Comparison of ENCODE assay signal across 5 worm cellular contexts in the genomic region with DNA sequence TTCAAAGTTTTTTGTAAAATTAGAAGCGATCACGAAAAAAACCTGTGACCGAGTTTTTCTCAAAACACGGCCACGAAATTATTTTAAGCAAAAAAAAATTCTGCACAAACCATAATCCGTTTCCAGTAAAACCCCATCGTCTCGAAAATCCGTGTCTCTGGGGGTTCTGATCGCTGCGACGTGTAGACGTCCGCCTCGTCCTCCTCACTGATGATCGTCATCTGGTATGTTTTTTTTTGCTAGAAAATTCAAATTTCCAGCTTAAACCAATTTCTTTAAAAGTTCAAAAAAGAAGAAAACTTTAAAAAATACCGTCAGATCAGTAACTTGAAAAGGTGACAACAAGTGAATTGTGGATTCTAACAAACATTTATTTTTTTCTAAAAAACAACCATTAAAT.
TF ChIP-seq lines count a peak whose summit lies in the region.

TSS of gene Y76A2B.4 (minus strand) at position 241 of the 400 bp plus-strand sequence.

TF ChIP-seq in whole organism, L1 larva, 84 proteins besides CTCF, POLR2A, EP300 and RAD21:
- TF ChIP-seq nhr-85 (tag; lab: Kevin White, UChicago), result no peak
- peak; percentile 61 for TF ChIP-seq ama-1 (optimal IDR thresholded peaks at IDR 0.05; lab: Kevin White, UChicago)

TF ChIP-seq in whole organism, L2 larva, 48 proteins besides CTCF, POLR2A, EP300 and RAD21:
- peak; percentile 9 for TF ChIP-seq ama-1 (optimal IDR thresholded peaks at IDR 0.05; lab: Kevin White, UChicago)
- peak in 1 of 2 experiments; percentile 36 for TF ChIP-seq lsy-2 (tag; optimal IDR thresholded peaks at IDR 0.05; lab: Kevin White, UChicago)
- TF ChIP-seq nhr-11 (tag; optimal IDR thresholded peaks at IDR 0.05; lab: Kevin White, UChicago), result no peak

TF ChIP-seq in whole organism, L3 larva, 47 proteins besides CTCF, POLR2A, EP300 and RAD21:
- TF ChIP-seq elt-3 (tag; optimal IDR thresholded peaks at IDR 0.05; lab: Kevin White, UChicago) (no peak), elt-1 (tag; optimal IDR thresholded peaks at IDR 0.05; lab: Kevin White, UChicago) (no peak), lin-39 (tag; optimal IDR thresholded peaks at IDR 0.05; lab: Kevin White, UChicago) (no peak), fkh-10 (GFP tag; optimal IDR thresholded peaks at IDR 0.05; lab: Kevin White, UChicago) (no peak), nhr-28 (tag; optimal IDR thresholded peaks at IDR 0.05; lab: Kevin White, UChicago) (no peak), nhr-43 (tag; optimal IDR thresholded peaks at IDR 0.05; lab: Kevin White, UChicago; ENCODE audit: poor library complexity, severe bottlenecking) (peak; percentile 19), R02D3.7 (tag; optimal IDR thresholded peaks at IDR 0.05; lab: Kevin White, UChicago) (no peak), mml-1 (tag; optimal IDR thresholded peaks at IDR 0.05; lab: Kevin White, UChicago) (no peak), daf-12 (tag; optimal IDR thresholded peaks at IDR 0.05; lab: Kevin White, UChicago) (no peak), nhr-25 (tag; optimal IDR thresholded peaks at IDR 0.05; lab: Kevin White, UChicago) (peak; percentile 42), lin-15B (tag; optimal IDR thresholded peaks at IDR 0.05; lab: Kevin White, UChicago) (no peak), jun-1 (tag; optimal IDR thresholded peaks at IDR 0.05; lab: Kevin White, UChicago) (no peak), nhr-11 (tag; optimal IDR thresholded peaks at IDR 0.05; lab: Kevin White, UChicago) (no peak), snpc-4 (tag; optimal IDR thresholded peaks at IDR 0.05; lab: Kevin White, UChicago) (no peak), zag-1 (tag; optimal IDR thresholded peaks at IDR 0.05; lab: Kevin White, UChicago) (no peak), nhr-76 (tag; optimal IDR thresholded peaks at IDR 0.05; lab: Kevin White, UChicago) (no peak), aly-2 (tag; optimal IDR thresholded peaks at IDR 0.05; lab: Kevin White, UChicago) (no peak), nhr-23 (tag; optimal IDR thresholded peaks at IDR 0.05; lab: Kevin White, UChicago) (no peak), ama-1 (optimal IDR thresholded peaks at IDR 0.05; lab: Kevin White, UChicago) (peak; percentile 78), lsy-12 (tag; optimal IDR thresholded peaks at IDR 0.05; lab: Kevin White, UChicago) (no peak), nhr-67 (tag; optimal IDR thresholded peaks at IDR 0.05; lab: Kevin White, UChicago) (no peak), sea-2 (GFP tag; optimal IDR thresholded peaks at IDR 0.05; lab: Kevin White, UChicago) (no peak), ztf-11 (tag; optimal IDR thresholded peaks at IDR 0.05; lab: Kevin White, UChicago) (no peak), nfya-1 (tag; optimal IDR thresholded peaks at IDR 0.05; lab: Kevin White, UChicago; ENCODE audit: insufficient read depth) (no peak), ceh-82 (tag; optimal IDR thresholded peaks at IDR 0.05; lab: Kevin White, UChicago) (no peak), pha-4 (tag; optimal IDR thresholded peaks at IDR 0.05; lab: Kevin White, UChicago) (no peak)

TF ChIP-seq in whole organism, L4 larva, 104 proteins besides CTCF, POLR2A, EP300 and RAD21 (continues in another document):
- TF ChIP-seq ces-1 (GFP tag; optimal IDR thresholded peaks at IDR 0.05; lab: Kevin White, UChicago), result no peak
- no peak for TF ChIP-seq Y5F2A.4 (GFP tag; optimal IDR thresholded peaks at IDR 0.05; lab: Kevin White, UChicago)
- TF ChIP-seq dve-1 (tag; optimal IDR thresholded peaks at IDR 0.05; lab: Kevin White, UChicago; ENCODE audit: insufficient read depth), result no peak
- no peak for TF ChIP-seq attf-4 (tag; optimal IDR thresholded peaks at IDR 0.05; lab: Kevin White, UChicago)
- TF ChIP-seq sdz-12 (GFP tag; optimal IDR thresholded peaks at IDR 0.05; lab: Kevin White, UChicago), result no peak
- TF ChIP-seq zfp-3 (GFP tag; conservative IDR thresholded peaks at IDR 0.05; lab: Robert Waterston, UW), result 0 out of 2 replicates have a peak, but pooled peaks have one; percentile 43
- TF ChIP-seq pha-4 (GFP tag; IDR thresholded peaks at IDR 0.05; lab: Robert Waterston, UW), result no peak
- TF ChIP-seq pha-4 (tag; optimal IDR thresholded peaks at IDR 0.05; lab: Kevin White, UChicago), result no peak
- peak; percentile 25; the same call in 1 of the 2 replicates for TF ChIP-seq T26A8.4 (GFP tag; IDR thresholded peaks at IDR 0.05; lab: Robert Waterston, UW)
- 0 out of 2 replicates have a peak, but pooled peaks have one; percentile 24 for TF ChIP-seq lim-7 (GFP tag; IDR thresholded peaks at IDR 0.05; lab: Robert Waterston, UW)
- TF ChIP-seq unc-39 (tag; optimal IDR thresholded peaks at IDR 0.05; lab: Kevin White, UChicago), result no peak
- no peak for TF ChIP-seq F37D6.2 (tag; optimal IDR thresholded peaks at IDR 0.05; lab: Kevin White, UChicago)
- no peak for TF ChIP-seq Y105C5A.15 (GFP tag; IDR thresholded peaks at IDR 0.05; lab: Robert Waterston, UW)
- no peak for TF ChIP-seq lin-39 (tag; optimal IDR thresholded peaks at IDR 0.05; lab: Kevin White, UChicago)
- TF ChIP-seq snpc-1.2 (GFP tag; IDR thresholded peaks at IDR 0.05; lab: Robert Waterston, UW), result no peak
- TF ChIP-seq ceh-20 (GFP tag; IDR thresholded peaks at IDR 0.05; lab: Robert Waterston, UW), result 0 out of 2 replicates have a peak, but pooled peaks have one; percentile 26
- no peak for TF ChIP-seq php-3 (GFP tag; IDR thresholded peaks at IDR 0.05; lab: Robert Waterston, UW)
- TF ChIP-seq ZK546.5 (tag; optimal IDR thresholded peaks at IDR 0.05; lab: Kevin White, UChicago), result no peak
- TF ChIP-seq lin-1 (GFP tag; IDR thresholded peaks at IDR 0.05; lab: Robert Waterston, UW), result peak; percentile 11; the same call in 1 of the 2 replicates
- TF ChIP-seq lin-13 (GFP tag; optimal IDR thresholded peaks at IDR 0.05; lab: Kevin White, UChicago), result no peak
- TF ChIP-seq lin-38 (GFP tag; IDR thresholded peaks at IDR 0.05; lab: Robert Waterston, UW), result no peak
- no peak for TF ChIP-seq mdl-1 (tag; optimal IDR thresholded peaks at IDR 0.05; lab: Kevin White, UChicago)
- no peak for TF ChIP-seq set-16 (GFP tag; IDR thresholded peaks at IDR 0.05; lab: Robert Waterston, UW)
- peak; percentile 22 for TF ChIP-seq mep-1 (tag; optimal IDR thresholded peaks at IDR 0.05; lab: Kevin White, UChicago)
- TF ChIP-seq nhr-11 (tag; optimal IDR thresholded peaks at IDR 0.05; lab: Kevin White, UChicago), result no peak
- TF ChIP-seq lir-3 (tag; optimal IDR thresholded peaks at IDR 0.05; lab: Kevin White, UChicago), result no peak
- TF ChIP-seq dmd-8 (GFP tag; IDR thresholded peaks at IDR 0.05; lab: Robert Waterston, UW), result no peak
- no peak for TF ChIP-seq madf-5 (GFP tag; IDR thresholded peaks at IDR 0.05; lab: Robert Waterston, UW)
- TF ChIP-seq tra-1 (GFP tag; IDR thresholded peaks at IDR 0.05; lab: Robert Waterston, UW), result no peak
- TF ChIP-seq mxl-3 (GFP tag; optimal IDR thresholded peaks at IDR 0.05; lab: Kevin White, UChicago), result no peak
- peak; percentile 22 for TF ChIP-seq T20F7.1 (GFP tag; optimal IDR thresholded peaks at IDR 0.05; lab: Kevin White, UChicago)

TF ChIP-seq in whole organism, young adult, 124 proteins besides CTCF, POLR2A, EP300 and RAD21 (continues in another document):
- TF ChIP-seq akir-1 (GFP tag; optimal IDR thresholded peaks at IDR 0.05; lab: Kevin White, UChicago), result no peak
- TF ChIP-seq repo-1 (tag; optimal IDR thresholded peaks at IDR 0.05; lab: Kevin White, UChicago), result peak; percentile 57
- no peak for TF ChIP-seq K12H6.12 (tag; optimal IDR thresholded peaks at IDR 0.05; lab: Kevin White, UChicago)
- TF ChIP-seq ztf-25 (GFP tag; IDR thresholded peaks at IDR 0.05; lab: Robert Waterston, UW), result 0 out of 2 replicates have a peak, but pooled peaks have one; percentile 47
- no peak for TF ChIP-seq C06A6.2 (GFP tag; conservative IDR thresholded peaks at IDR 0.05; lab: Robert Waterston, UW)
- TF ChIP-seq ama-1 (optimal IDR thresholded peaks at IDR 0.05; lab: Kevin White, UChicago), result peak; percentile 13
- TF ChIP-seq ama-1 (GFP tag; optimal IDR thresholded peaks at IDR 0.05; lab: Kevin White, UChicago), result no peak
- no peak for TF ChIP-seq fkh-3 (tag; optimal IDR thresholded peaks at IDR 0.05; lab: Kevin White, UChicago)
- no peak for TF ChIP-seq B0019.2 (GFP tag; conservative IDR thresholded peaks at IDR 0.05; lab: Robert Waterston, UW)
- no peak for TF ChIP-seq let-526 (GFP tag; IDR thresholded peaks at IDR 0.05; lab: Robert Waterston, UW)
- TF ChIP-seq zfh-2 (GFP tag; conservative IDR thresholded peaks at IDR 0.05; lab: Robert Waterston, UW), result no peak
- no peak for TF ChIP-seq F39B2.1 (GFP tag; IDR thresholded peaks at IDR 0.05; lab: Robert Waterston, UW)
- 0 out of 2 replicates have a peak, but pooled peaks have one; percentile 8 for TF ChIP-seq dox-1 (GFP tag; IDR thresholded peaks at IDR 0.05; lab: Robert Waterston, UW)
- no peak for TF ChIP-seq ccch-3 (GFP tag; optimal IDR thresholded peaks at IDR 0.05; lab: Kevin White, UChicago)
- TF ChIP-seq aptf-2 (GFP tag; conservative IDR thresholded peaks at IDR 0.05; lab: Robert Waterston, UW), result no peak
- peak in 1 of 2 experiments; percentile 23 for TF ChIP-seq let-607 (tag; optimal IDR thresholded peaks at IDR 0.05; lab: Kevin White, UChicago)
- no peak for TF ChIP-seq ztf-6 (GFP tag; IDR thresholded peaks at IDR 0.05; lab: Robert Waterston, UW)
- no peak for TF ChIP-seq unc-130 (GFP tag; optimal IDR thresholded peaks at IDR 0.05; lab: Kevin White, UChicago)
- TF ChIP-seq nhr-27 (tag; optimal IDR thresholded peaks at IDR 0.05; lab: Kevin White, UChicago), result no peak
- TF ChIP-seq tbp1 (GFP tag; optimal IDR thresholded peaks at IDR 0.05; lab: Kevin White, UChicago), result no peak
- no peak for TF ChIP-seq attf-5 (GFP tag; optimal IDR thresholded peaks at IDR 0.05; lab: Kevin White, UChicago)
- no peak for TF ChIP-seq athp-1 (tag; optimal IDR thresholded peaks at IDR 0.05; lab: Kevin White, UChicago)
- peak; percentile 10 for TF ChIP-seq ZK185.1 (tag; optimal IDR thresholded peaks at IDR 0.05; lab: Kevin White, UChicago; ENCODE audit: poor library complexity, severe bottlenecking)
- no peak for TF ChIP-seq cebp-1 (GFP tag; IDR thresholded peaks at IDR 0.05; lab: Robert Waterston, UW)
- peak; percentile 8 for TF ChIP-seq cebp-1 (tag; optimal IDR thresholded peaks at IDR 0.05; lab: Kevin White, UChicago)
- TF ChIP-seq hmg-20 (GFP tag; IDR thresholded peaks at IDR 0.05; lab: Robert Waterston, UW), result no peak
- peak; percentile 22 for TF ChIP-seq atf-7 (tag; optimal IDR thresholded peaks at IDR 0.05; lab: Kevin White, UChicago)
- TF ChIP-seq pbrm-1 (GFP tag; IDR thresholded peaks at IDR 0.05; lab: Robert Waterston, UW), result 0 out of 2 replicates have a peak, but pooled peaks have one; percentile 18
- TF ChIP-seq chd-7 (tag; optimal IDR thresholded peaks at IDR 0.05; lab: Kevin White, UChicago), result no peak
- TF ChIP-seq mel-28 (tag; optimal IDR thresholded peaks at IDR 0.05; lab: Kevin White, UChicago; ENCODE audit: borderline replicate concordance), result no peak
- no peak for TF ChIP-seq T07F8.4 (tag; optimal IDR thresholded peaks at IDR 0.05; lab: Kevin White, UChicago)
- no peak for TF ChIP-seq cebp-2 (GFP tag; IDR thresholded peaks at IDR 0.05; lab: Robert Waterston, UW)
- TF ChIP-seq unc-62 (GFP tag; optimal IDR thresholded peaks at IDR 0.05; lab: Kevin White, UChicago), result no peak
- peak; percentile 1 for TF ChIP-seq ztf-26 (tag; optimal IDR thresholded peaks at IDR 0.05; lab: Kevin White, UChicago)
